Fruit fly (Drosophila melanogaster) whole organism, embryonic: ENCODE measurements around the gene CG13482.

Source experiments
- Aef1 ChIP-seq: fragments of 200-800 bp; sonication (Bioruptor generic); IDR thresholded peaks from 3 replicates; pipeline ENCODE4 v1.3.6; 2022; ENCODE audit warnings: missing biosample characterization, missing genetic modification characterization
- CG11456 ChIP-seq: fragments of 200-800 bp; sonication (Bioruptor generic); IDR thresholded peaks from 3 replicates; pipeline ENCODE4 v1.3.6; 2022; ENCODE audit warnings: missing biosample characterization, missing genetic modification characterization
- CG12219 ChIP-seq: fragments of 200-800 bp; sonication (Bioruptor generic); optimal IDR thresholded peaks from 3 replicates; lab custom pipeline; 2018; ENCODE audit warnings: missing biosample characterization, mild to moderate bottlenecking, missing genetic modification characterization
- CG1233 ChIP-seq: fragments of 200-800 bp; sonication (Bioruptor generic); optimal IDR thresholded peaks from 4 replicates; lab custom pipeline; 2018; ENCODE audit warnings: missing biosample characterization, mild to moderate bottlenecking, missing genetic modification characterization
- CG13296 ChIP-seq: fragments of 200-800 bp; sonication (Bioruptor generic); optimal IDR thresholded peaks from 3 replicates; lab custom pipeline; 2018; ENCODE audit warnings: missing biosample characterization, mild to moderate bottlenecking, missing genetic modification characterization
- CG13424 ChIP-seq: fragments of 200-800 bp; sonication (Bioruptor generic); optimal IDR thresholded peaks from 2 replicates; lab custom pipeline; 2019; ENCODE audit warnings: missing biosample characterization, mild to moderate bottlenecking, missing genetic modification characterization, moderate library complexity
- CG14667 ChIP-seq: fragments of 200-800 bp; sonication (Bioruptor generic); IDR thresholded peaks from 2 replicates; pipeline ENCODE4 v1.3.6; 2022; ENCODE audit warnings: missing biosample characterization, missing genetic modification characterization
- CG15269 ChIP-seq: fragments of 200-800 bp; sonication (Bioruptor generic); optimal IDR thresholded peaks from 2 replicates; lab custom pipeline; 2018; ENCODE audit warnings: missing biosample characterization, mild to moderate bottlenecking, missing genetic modification characterization, moderate library complexity
- CG16779 ChIP-seq: fragments of 200-800 bp; sonication (Bioruptor generic); IDR thresholded peaks from 2 replicates; pipeline ENCODE4 v1.3.6; 2022; ENCODE audit warnings: missing biosample characterization, missing genetic modification characterization
- CG16813 ChIP-seq: fragments of 200-800 bp; sonication (Bioruptor generic); IDR thresholded peaks from 3 replicates; pipeline ENCODE4 v1.3.6; 2022; ENCODE audit warnings: missing biosample characterization, missing genetic modification characterization; ENCODE audit not compliant: partially characterized antibody
- CG16815 ChIP-seq: fragments of 200-800 bp; sonication (Bioruptor generic); optimal IDR thresholded peaks from 3 replicates; lab custom pipeline; 2017; ENCODE audit warnings: missing biosample characterization, mild to moderate bottlenecking, missing genetic modification characterization
- CG17186 ChIP-seq: fragments of 200-800 bp; sonication (Bioruptor generic); optimal IDR thresholded peaks from 3 replicates; lab custom pipeline; 2017; ENCODE audit warnings: missing biosample characterization, missing genetic modification reagents, missing genetic modification characterization
- CG17328 ChIP-seq: fragments of 200-800 bp; sonication (Bioruptor generic); IDR thresholded peaks from 2 replicates; pipeline ENCODE4 v1.3.6; 2022; ENCODE audit warnings: missing biosample characterization, missing genetic modification characterization
- CG17912 ChIP-seq: fragments of 200-800 bp; sonication (Bioruptor generic); optimal IDR thresholded peaks from 2 replicates; lab custom pipeline; 2018; ENCODE audit warnings: missing biosample characterization, mild to moderate bottlenecking, missing genetic modification characterization
- CG18599 ChIP-seq: fragments of 200-800 bp; sonication (Bioruptor generic); optimal IDR thresholded peaks from 3 replicates; lab custom pipeline; 2017; ENCODE audit warnings: missing biosample characterization, missing genetic modification characterization, mild to moderate bottlenecking, moderate library complexity, missing genetic modification reagents
- CG2678 ChIP-seq: fragments of 200-800 bp; sonication (Bioruptor generic); optimal IDR thresholded peaks from 3 replicates; lab custom pipeline; 2019; ENCODE audit warnings: missing biosample characterization, mild to moderate bottlenecking, missing genetic modification characterization, moderate library complexity
- CG34376 ChIP-seq: fragments of 200-800 bp; sonication (Bioruptor generic); optimal IDR thresholded peaks from 2 replicates; lab custom pipeline; 2018; ENCODE audit warnings: missing biosample characterization, mild to moderate bottlenecking, missing genetic modification characterization
- CG4404 ChIP-seq: fragments of 200-800 bp; sonication (Bioruptor generic); IDR thresholded peaks from 2 replicates; pipeline ENCODE4 v1.3.6; 2022; ENCODE audit warnings: missing biosample characterization, missing genetic modification characterization
- CG5245 ChIP-seq: fragments of 200-800 bp; sonication (Bioruptor generic); optimal IDR thresholded peaks from 3 replicates; lab custom pipeline; 2016; ENCODE audit warnings: missing biosample characterization, missing genetic modification characterization
- CG6272 ChIP-seq: fragments of 200-800 bp; sonication (Bioruptor generic); IDR thresholded peaks from 2 replicates; pipeline ENCODE4 v1.3.6; 2022; ENCODE audit warnings: missing biosample characterization, missing genetic modification characterization
- CG6683 ChIP-seq: fragments of 200-800 bp; sonication (Bioruptor generic); optimal IDR thresholded peaks from 2 replicates; lab custom pipeline; 2017; ENCODE audit warnings: missing biosample characterization, mild to moderate bottlenecking, missing genetic modification characterization, missing genetic modification reagents
- CG8359 ChIP-seq: fragments of 200-800 bp; sonication (Bioruptor generic); optimal IDR thresholded peaks from 2 replicates; lab custom pipeline; 2017; ENCODE audit warnings: missing biosample characterization, mild to moderate bottlenecking, missing genetic modification characterization, borderline replicate concordance
- CTCF ChIP-seq: fragments of 200-800 bp; sonication (Bioruptor generic); optimal IDR thresholded peaks from 2 replicates; lab custom pipeline; 2017; ENCODE audit warnings: missing biosample characterization, mild to moderate bottlenecking, missing genetic modification characterization, moderate library complexity
- Ets65A ChIP-seq: fragments of 200-800 bp; sonication (Bioruptor generic); peaks from one replicate; lab custom pipeline; 2016; ENCODE audit warnings: missing biosample characterization, missing genetic modification characterization
- Fer2 ChIP-seq: fragments of 200-800 bp; sonication (Bioruptor generic); optimal IDR thresholded peaks from 2 replicates; lab custom pipeline; 2018; ENCODE audit warnings: missing biosample characterization, mild to moderate bottlenecking, missing genetic modification characterization, moderate library complexity
- HLH54F ChIP-seq: fragments of 200-800 bp; sonication (Bioruptor generic); optimal IDR thresholded peaks from 3 replicates; lab custom pipeline; 2016; ENCODE audit warnings: missing biosample characterization, missing genetic modification characterization
- HLHmδ ChIP-seq: fragments of 200-800 bp; sonication (Bioruptor generic); optimal IDR thresholded peaks from 2 replicates; lab custom pipeline; 2018; ENCODE audit warnings: missing biosample characterization, mild to moderate bottlenecking, missing genetic modification characterization, moderate library complexity
- MBD-R2 ChIP-seq: fragments of 200-800 bp; sonication (Bioruptor generic); IDR thresholded peaks from 2 replicates; pipeline ENCODE4 v1.3.6; 2022; ENCODE audit warnings: missing biosample characterization, missing genetic modification characterization
- MESR4 ChIP-seq: fragments of 200-800 bp; sonication (Bioruptor generic); optimal IDR thresholded peaks from 2 replicates; lab custom pipeline; 2018; ENCODE audit warnings: missing biosample characterization, mild to moderate bottlenecking, missing genetic modification characterization, moderate library complexity
- Med ChIP-seq: fragments of 200-800 bp; sonication (Bioruptor generic); peaks from one replicate; lab custom pipeline; 2016; ENCODE audit warnings: missing biosample characterization, missing genetic modification characterization, mild to moderate bottlenecking, inconsistent platforms, moderate library complexity
- Mes4 ChIP-seq: fragments of 200-800 bp; sonication (Bioruptor generic); optimal IDR thresholded peaks from 2 replicates; lab custom pipeline; 2016; ENCODE audit warnings: missing biosample characterization, missing genetic modification characterization
- Neu2 ChIP-seq: fragments of 200-800 bp; sonication (Bioruptor generic); optimal IDR thresholded peaks from 3 replicates; lab custom pipeline; 2016; ENCODE audit warnings: missing biosample characterization, missing genetic modification characterization, borderline replicate concordance
- Six4 ChIP-seq: fragments of 200-800 bp; sonication (Bioruptor generic); optimal IDR thresholded peaks from 2 replicates; lab custom pipeline; 2016; ENCODE audit warnings: missing biosample characterization, missing genetic modification characterization
- Spps ChIP-seq: fragments of 200-800 bp; sonication (Bioruptor generic); optimal IDR thresholded peaks from 2 replicates; lab custom pipeline; 2018; ENCODE audit warnings: missing biosample characterization, mild to moderate bottlenecking, missing genetic modification characterization
- Ssrp ChIP-seq: fragments of 200-800 bp; sonication (Bioruptor generic); optimal IDR thresholded peaks from 2 replicates; lab custom pipeline; 2018; ENCODE audit warnings: missing biosample characterization, mild to moderate bottlenecking, missing genetic modification characterization, moderate library complexity
- ara ChIP-seq: fragments of 200-800 bp; sonication (Bioruptor generic); IDR thresholded peaks from 2 replicates; pipeline ENCODE4 v1.3.6; 2022; ENCODE audit warnings: missing biosample characterization, missing genetic modification characterization
- bsh ChIP-seq, 2 experiments: fragments of 200-800 bp; sonication (Bioruptor generic); optimal IDR thresholded peaks; 2 replicates each; lab custom pipeline; 2017 to 2018; ENCODE audit warnings: mild to moderate bottlenecking in 2 of 2, missing biosample characterization in 2 of 2, missing genetic modification characterization in 2 of 2, moderate library complexity in 1 of 2
- chinmo ChIP-seq: fragments of 200-800 bp; sonication (Bioruptor generic); IDR thresholded peaks from 4 replicates; pipeline ENCODE4 v1.3.6; 2022; ENCODE audit warnings: missing biosample characterization, missing genetic modification characterization; ENCODE audit not compliant: partially characterized antibody
- crc ChIP-seq: fragments of 200-800 bp; sonication (Bioruptor generic); optimal IDR thresholded peaks from 2 replicates; lab custom pipeline; 2016; ENCODE audit warnings: missing biosample characterization, missing genetic modification characterization
- en ChIP-seq: fragments of 200-800 bp; sonication (Bioruptor generic); optimal IDR thresholded peaks from 2 replicates; lab custom pipeline; 2016; ENCODE audit warnings: missing biosample characterization, missing genetic modification characterization
- hbn ChIP-seq: fragments of 200-800 bp; sonication (Bioruptor generic); IDR thresholded peaks from 2 replicates; pipeline ENCODE4 v1.3.6; 2022; ENCODE audit warnings: missing biosample characterization, missing genetic modification characterization; ENCODE audit not compliant: partially characterized antibody
- mld ChIP-seq: fragments of 200-800 bp; sonication (Bioruptor generic); IDR thresholded peaks from 3 replicates; pipeline ENCODE4 v1.3.6; 2022; ENCODE audit warnings: missing biosample characterization, missing genetic modification characterization; ENCODE audit not compliant: partially characterized antibody
- oc ChIP-seq: fragments of 200-800 bp; sonication (Bioruptor generic); optimal IDR thresholded peaks from 2 replicates; lab custom pipeline; 2018; ENCODE audit warnings: missing biosample characterization, mild to moderate bottlenecking, missing genetic modification characterization, moderate library complexity
- pfk ChIP-seq: fragments of 200-800 bp; sonication (Bioruptor generic); optimal IDR thresholded peaks from 2 replicates; lab custom pipeline; 2018; ENCODE audit warnings: missing biosample characterization, mild to moderate bottlenecking, missing genetic modification characterization, moderate library complexity
- pita ChIP-seq: fragments of 200-800 bp; sonication (Bioruptor generic); optimal IDR thresholded peaks from 2 replicates; lab custom pipeline; 2017; ENCODE audit warnings: missing biosample characterization, mild to moderate bottlenecking, missing genetic modification characterization
- prd ChIP-seq, 3 experiments: fragments of >200 bp in 2 of 3; fragments of 200-800 bp in 1 of 3; sonication (Bioruptor generic) in 1 of 3; optimal IDR thresholded peaks in 2 of 3; IDR thresholded peaks in 1 of 3; 2 replicates in 2 of 3; 3 replicates in 1 of 3; pipeline versions ENCODE4 v1.3.6 to Lab custom; 2017 to 2022; ENCODE audit warnings: missing biosample characterization in 1 of 3, missing genetic modification characterization in 1 of 3
- psq ChIP-seq: fragments of 200-800 bp; sonication (Bioruptor generic); optimal IDR thresholded peaks from 2 replicates; lab custom pipeline; 2017; ENCODE audit warnings: missing biosample characterization, missing genetic modification characterization
- sima ChIP-seq: fragments of 200-800 bp; sonication (Bioruptor generic); optimal IDR thresholded peaks from 2 replicates; lab custom pipeline; 2016; ENCODE audit warnings: missing biosample characterization, missing genetic modification characterization
- so ChIP-seq: fragments of 200-800 bp; sonication (Bioruptor generic); IDR thresholded peaks from 3 replicates; pipeline ENCODE4 v1.3.6; 2022; ENCODE audit warnings: missing biosample characterization, missing genetic modification characterization
- tgo ChIP-seq: fragments of 200-800 bp; sonication (Bioruptor generic); IDR thresholded peaks from 3 replicates; pipeline ENCODE4 v1.3.6; 2022; ENCODE audit warnings: missing biosample characterization, missing genetic modification characterization
- vvl ChIP-seq: fragments of 200-800 bp; sonication (Bioruptor generic); IDR thresholded peaks from 2 replicates; pipeline ENCODE4 v1.3.6; 2022; ENCODE audit warnings: missing biosample characterization, missing genetic modification characterization

Gene CG13482

dm6 chr3L:14366124-14366523 is 37.0 kb downstream of the CG13482 start (continued):
- TF ChIP-seq CG6683 (peak; percentile 28), HLH54F (GFP tag; lab: Kevin White, UChicago) (no peak), CG17328 (GFP tag; lab: Robert Waterston, UW) (peak; percentile 30; the same call in 1 of the 2 replicates), CG5245 (GFP tag; lab: Kevin White, UChicago) (no peak), chinmo (no peak), CG16779 (GFP tag; lab: Robert Waterston, UW) (no peak), vvl (peak; percentile 65; the same call in 1 of the 2 replicates), CG18599 (GFP tag; lab: Kevin White, UChicago) (peak; percentile 43), crc (GFP tag; lab: Kevin White, UChicago) (no peak), pita (GFP tag; lab: Kevin White, UChicago) (no peak), bsh (GFP tag; optimal IDR thresholded peaks at IDR 0.05; lab: Kevin White, UChicago) (peak in 1 of 2 experiments; percentile 71), ara (GFP tag; lab: Robert Waterston, UW) (peak; percentile 46; the same call in 1 of the 2 replicates), CG13424 (tag; lab: Kevin White, UChicago) (peak; percentile 57), Ssrp (tag; lab: Kevin White, UChicago) (no peak), HLHmδ (GFP tag; lab: Kevin White, UChicago) (peak; percentile 10), Spps (tag; lab: Kevin White, UChicago) (peak; percentile 60), tgo (GFP tag; lab: Robert Waterston, UW) (no peak), CG2678 (peak; percentile 67), Med (GFP tag; lab: Kevin White, UChicago) (peak; percentile 84), MBD-R2 (GFP tag; lab: Robert Waterston, UW) (no peak), Mes4 (GFP tag; lab: Kevin White, UChicago) (peak; percentile 39), CG16813 (GFP tag; lab: Robert Waterston, UW) (no peak), sima (GFP tag; lab: Kevin White, UChicago) (no peak), hbn (GFP tag; lab: Robert Waterston, UW) (no peak), CG16815 (GFP tag; lab: Kevin White, UChicago) (no peak), CG4404 (GFP tag; lab: Robert Waterston, UW) (no peak), CG8359 (GFP tag; lab: Kevin White, UChicago) (peak; percentile 72), oc (tag; lab: Kevin White, UChicago) (peak; percentile 64), CG1233 (GFP tag; lab: Kevin White, UChicago) (peak; percentile 61), pfk (GFP tag; lab: Kevin White, UChicago) (no peak), so (GFP tag; lab: Robert Waterston, UW) (no peak; the same call in 2 of the 3 replicates), CG12219 (GFP tag; lab: Kevin White, UChicago) (peak; percentile 80), CG34376 (GFP tag; lab: Kevin White, UChicago) (no peak), CG14667 (GFP tag; lab: Robert Waterston, UW) (no peak), Six4 (GFP tag; lab: Kevin White, UChicago) (no peak), CG17912 (GFP tag; lab: Kevin White, UChicago) (peak; percentile 76), en (GFP tag; lab: Kevin White, UChicago) (peak; percentile 23), CG13296 (GFP tag; lab: Kevin White, UChicago) (peak; percentile 53), prd (optimal IDR thresholded peaks at IDR 0.05; lab: Kevin White, UChicago) (no peak), prd (GFP tag; IDR thresholded peaks at IDR 0.05; lab: Robert Waterston, UW) (no peak), CG15269 (tag; lab: Kevin White, UChicago) (peak; percentile 39), Fer2 (tag; lab: Kevin White, UChicago) (no peak), Ets65A (no peak), Neu2 (GFP tag; lab: Kevin White, UChicago) (no peak), CG11456 (GFP tag; lab: Robert Waterston, UW) (no peak), CG6272 (GFP tag; lab: Robert Waterston, UW) (no peak), psq (GFP tag; lab: Kevin White, UChicago) (no peak), CTCF (no peak), Aef1 (GFP tag; lab: Robert Waterston, UW) (no peak), mld (GFP tag; lab: Robert Waterston, UW) (no peak), MESR4 (GFP tag; lab: Kevin White, UChicago) (no peak), CG17186 (GFP tag; lab: Kevin White, UChicago) (peak; percentile 33)
